Fruit fly (Drosophila melanogaster) whole organism, prepupa: Measurements from ENCODE around the gene pum.

Experiments
- CG10631 ChIP-seq: fragments of 200-800 bp; sonication (Bioruptor generic); optimal IDR thresholded peaks from 2 replicates; lab custom pipeline; 2016; ENCODE audit warnings: missing biosample characterization, missing genetic modification characterization
- CG10669 ChIP-seq: fragments of 200-800 bp; sonication (Bioruptor generic); optimal IDR thresholded peaks from 3 replicates; lab custom pipeline; 2018; ENCODE audit warnings: missing biosample characterization, mild to moderate bottlenecking, missing genetic modification characterization, moderate library complexity
- CG11294 ChIP-seq: fragments of 200-800 bp; sonication (Bioruptor generic); IDR thresholded peaks from 2 replicates; pipeline ENCODE4 v1.3.6; 2022; ENCODE audit warnings: missing biosample characterization, missing genetic modification characterization
- CG11902 ChIP-seq: fragments of 200-800 bp; sonication (Bioruptor generic); optimal IDR thresholded peaks from 3 replicates; lab custom pipeline; 2016; ENCODE audit warnings: missing biosample characterization, missing genetic modification characterization
- CG15336 ChIP-seq: fragments of 200-800 bp; sonication (Bioruptor generic); IDR thresholded peaks from 2 replicates; pipeline ENCODE4 v1.3.6; 2022; ENCODE audit warnings: missing biosample characterization, missing genetic modification characterization
- CG16779 ChIP-seq: fragments of 200-800 bp; sonication (Bioruptor generic); optimal IDR thresholded peaks from 3 replicates; lab custom pipeline; 2017; ENCODE audit warnings: missing biosample characterization, mild to moderate bottlenecking, missing genetic modification characterization
- CG3032 ChIP-seq: fragments of 200-800 bp; optimal IDR thresholded peaks from 2 replicates; lab custom pipeline; 2019; ENCODE audit warnings: missing biosample characterization, mild to moderate bottlenecking, missing genetic modification characterization, moderate library complexity
- CG32006 ChIP-seq: fragments of 200-800 bp; sonication (Bioruptor generic); optimal IDR thresholded peaks from 3 replicates; lab custom pipeline; 2017; ENCODE audit warnings: missing biosample characterization, mild to moderate bottlenecking, missing genetic modification characterization
- CG6276 ChIP-seq: fragments of 200-800 bp; sonication (Bioruptor generic); optimal IDR thresholded peaks from 2 replicates; lab custom pipeline; 2017; ENCODE audit warnings: missing biosample characterization, mild to moderate bottlenecking, missing genetic modification characterization
- CG6792 ChIP-seq: fragments of 200-800 bp; sonication (Bioruptor generic); optimal IDR thresholded peaks from 3 replicates; lab custom pipeline; 2016; ENCODE audit warnings: missing biosample characterization, missing genetic modification characterization
- CG6808 ChIP-seq: fragments of 200-800 bp; sonication (Bioruptor generic); optimal IDR thresholded peaks from 3 replicates; lab custom pipeline; 2017; ENCODE audit warnings: missing biosample characterization, missing genetic modification characterization, mild to moderate bottlenecking, moderate library complexity, missing genetic modification reagents
- CG6854 ChIP-seq: fragments of 200-800 bp; sonication (Bioruptor generic); optimal IDR thresholded peaks from 2 replicates; lab custom pipeline; 2017; ENCODE audit warnings: missing biosample characterization, mild to moderate bottlenecking, missing genetic modification characterization
- CG8119 ChIP-seq: fragments of 200-800 bp; sonication (Bioruptor generic); IDR thresholded peaks from 3 replicates; pipeline ENCODE4 v1.3.6; 2022; ENCODE audit warnings: missing biosample characterization, missing genetic modification characterization
- CG8319 ChIP-seq: fragments of 200-800 bp; sonication (Bioruptor generic); optimal IDR thresholded peaks from 3 replicates; lab custom pipeline; 2016; ENCODE audit warnings: missing biosample characterization, missing genetic modification characterization
- Eip75B ChIP-seq: fragments of 200-800 bp; sonication (Bioruptor generic); optimal IDR thresholded peaks from 3 replicates; lab custom pipeline; 2016; ENCODE audit warnings: missing biosample characterization, missing genetic modification characterization
- Eip93F ChIP-seq: fragments of 200-800 bp; sonication (Bioruptor generic); optimal IDR thresholded peaks from 2 replicates; lab custom pipeline; 2016; ENCODE audit warnings: missing biosample characterization, mild to moderate bottlenecking, missing genetic modification characterization
- Ets21C ChIP-seq: fragments of 200-800 bp; sonication (Bioruptor generic); optimal IDR thresholded peaks from 3 replicates; lab custom pipeline; 2016; ENCODE audit warnings: missing biosample characterization, missing genetic modification characterization
- Ets96B ChIP-seq: fragments of 200-800 bp; optimal IDR thresholded peaks from 2 replicates; lab custom pipeline; 2019; ENCODE audit warnings: missing biosample characterization, mild to moderate bottlenecking, missing genetic modification characterization, moderate library complexity
- Gug ChIP-seq: fragments of 200-800 bp; sonication (Bioruptor generic); IDR thresholded peaks from 2 replicates; pipeline ENCODE4 v1.3.6; 2022; ENCODE audit warnings: missing biosample characterization, missing genetic modification characterization
- Hr38 ChIP-seq: sonication (Bioruptor generic); optimal IDR thresholded peaks from 2 replicates; lab custom pipeline; 2016; ENCODE audit warnings: missing biosample characterization, missing genetic modification characterization
- Hr4 ChIP-seq: fragments of 200-800 bp; sonication (Bioruptor generic); optimal IDR thresholded peaks from 3 replicates; lab custom pipeline; 2016; ENCODE audit warnings: missing biosample characterization, missing genetic modification characterization
- Lpt ChIP-seq: fragments of 200-800 bp; sonication (Bioruptor generic); optimal IDR thresholded peaks from 3 replicates; lab custom pipeline; 2016; ENCODE audit warnings: missing biosample characterization, missing genetic modification characterization
- Met ChIP-seq: fragments of 200-800 bp; sonication (Bioruptor generic); optimal IDR thresholded peaks from 3 replicates; lab custom pipeline; 2016; ENCODE audit warnings: missing biosample characterization, missing genetic modification characterization
- Smox ChIP-seq: fragments of 200-800 bp; sonication (Bioruptor generic); optimal IDR thresholded peaks from 3 replicates; lab custom pipeline; 2016; ENCODE audit warnings: missing biosample characterization, missing genetic modification characterization
- Sox14 ChIP-seq: fragments of 200-800 bp; sonication (Bioruptor generic); optimal IDR thresholded peaks from 3 replicates; lab custom pipeline; 2016; ENCODE audit warnings: missing biosample characterization, missing genetic modification characterization
- achi ChIP-seq: fragments of 200-800 bp; sonication (Bioruptor generic); optimal IDR thresholded peaks from 3 replicates; lab custom pipeline; 2016; ENCODE audit warnings: missing biosample characterization, missing genetic modification characterization
- acj6 ChIP-seq: fragments of 200-800 bp; sonication (Bioruptor generic); optimal IDR thresholded peaks from 3 replicates; lab custom pipeline; 2016; ENCODE audit warnings: missing biosample characterization, missing genetic modification characterization
- cyc ChIP-seq: fragments of 200-800 bp; sonication (Bioruptor generic); optimal IDR thresholded peaks from 3 replicates; lab custom pipeline; 2016; ENCODE audit warnings: missing biosample characterization, missing genetic modification characterization
- dac ChIP-seq: fragments of 200-800 bp; sonication (Bioruptor generic); optimal IDR thresholded peaks from 2 replicates; lab custom pipeline; 2017; ENCODE audit warnings: missing biosample characterization, mild to moderate bottlenecking, missing genetic modification characterization
- dsx ChIP-seq: fragments of 200-800 bp; optimal IDR thresholded peaks from 3 replicates; lab custom pipeline; 2019; ENCODE audit warnings: missing biosample characterization, mild to moderate bottlenecking, missing genetic modification characterization, moderate library complexity; ENCODE audit not compliant: poor library complexity, severe bottlenecking
- eg ChIP-seq: fragments of 200-800 bp; sonication (Bioruptor generic); IDR thresholded peaks from 3 replicates; pipeline ENCODE4 v1.3.6; 2022; ENCODE audit warnings: missing biosample characterization, missing genetic modification characterization
- fd59A ChIP-seq: fragments of 200-800 bp; sonication (Bioruptor generic); optimal IDR thresholded peaks from 2 replicates; lab custom pipeline; 2017; ENCODE audit warnings: missing biosample characterization, mild to moderate bottlenecking, missing genetic modification characterization, missing genetic modification reagents
- fd85E ChIP-seq: fragments of 200-800 bp; sonication (Bioruptor generic); optimal IDR thresholded peaks from 3 replicates; lab custom pipeline; 2016; ENCODE audit warnings: missing biosample characterization, missing genetic modification characterization
- fkh ChIP-seq: fragments of 200-800 bp; sonication (Bioruptor generic); optimal IDR thresholded peaks from 3 replicates; lab custom pipeline; 2017; ENCODE audit warnings: missing biosample characterization, mild to moderate bottlenecking, missing genetic modification characterization, moderate library complexity
- lz ChIP-seq: fragments of 200-800 bp; sonication (Bioruptor generic); optimal IDR thresholded peaks from 3 replicates; lab custom pipeline; 2016; ENCODE audit warnings: missing biosample characterization, missing genetic modification characterization
- net ChIP-seq: fragments of 200-800 bp; sonication (Bioruptor generic); optimal IDR thresholded peaks from 3 replicates; lab custom pipeline; 2016; ENCODE audit warnings: missing biosample characterization, missing genetic modification characterization
- pdm3 ChIP-seq: fragments of 200-800 bp; sonication (Bioruptor generic); optimal IDR thresholded peaks from 3 replicates; lab custom pipeline; 2016; ENCODE audit warnings: missing biosample characterization, missing genetic modification characterization
- spab ChIP-seq: fragments of 200-800 bp; sonication (Bioruptor generic); optimal IDR thresholded peaks from 2 replicates; lab custom pipeline; 2017; ENCODE audit warnings: missing biosample characterization, mild to moderate bottlenecking, missing genetic modification characterization, missing genetic modification reagents
- vri ChIP-seq: fragments of 200-800 bp; sonication (Bioruptor generic); optimal IDR thresholded peaks from 3 replicates; lab custom pipeline; 2016; ENCODE audit warnings: missing biosample characterization, mild to moderate bottlenecking, missing genetic modification characterization

The pum gene

dm6 chr3R:9028690-9029089, 208.8 kb downstream of the pum start:
- TF ChIP-seq achi (GFP tag; lab: Kevin White, UChicago) (no peak), CG8119 (GFP tag; lab: Robert Waterston, UW) (no peak), fkh (GFP tag; lab: Kevin White, UChicago) (peak; percentile 31)

dm6 chr3R:9027082-9027481, 210.4 kb downstream of the pum start:
- TF ChIP-seq net (GFP tag; lab: Kevin White, UChicago) = no peak
- no peak for TF ChIP-seq Lpt (GFP tag; lab: Kevin White, UChicago)
- no peak for TF ChIP-seq CG8319 (GFP tag; lab: Kevin White, UChicago)

dm6 chr3R:9024835-9025510, 212.5 kb downstream of the pum start:
- TF ChIP-seq achi (GFP tag; lab: Kevin White, UChicago) = no peak
- TF ChIP-seq Met = no peak
- no peak for TF ChIP-seq Ets21C (GFP tag; lab: Kevin White, UChicago)
- TF ChIP-seq pdm3 (GFP tag; lab: Kevin White, UChicago) = no peak
- no peak for TF ChIP-seq CG6808 (GFP tag; lab: Kevin White, UChicago)
- no peak for TF ChIP-seq CG6276 (GFP tag; lab: Kevin White, UChicago)
- no peak for TF ChIP-seq Hr4
- TF ChIP-seq CG10669 = no peak
- no peak for TF ChIP-seq CG16779 (tag; lab: Kevin White, UChicago)

- TF ChIP-seq spab (GFP tag; lab: Kevin White, UChicago) = no peak
- TF ChIP-seq lz (GFP tag; lab: Kevin White, UChicago) = no peak
- no peak for TF ChIP-seq fd85E (GFP tag; lab: Kevin White, UChicago)
- no peak for TF ChIP-seq cyc
- no peak for TF ChIP-seq vri (GFP tag; lab: Kevin White, UChicago)
- TF ChIP-seq acj6 = no peak
- TF ChIP-seq Ets21C (GFP tag; lab: Kevin White, UChicago) = no peak
- no peak for TF ChIP-seq CG6792
- no peak for TF ChIP-seq CG8319 (GFP tag; lab: Kevin White, UChicago)
- no peak for TF ChIP-seq Ets96B (tag; lab: Kevin White, UChicago)
- TF ChIP-seq eg = no peak
- TF ChIP-seq achi (GFP tag; lab: Kevin White, UChicago) = no peak
- no peak for TF ChIP-seq Hr38 (GFP tag; lab: Kevin White, UChicago)
- TF ChIP-seq CG3032 = no peak
- no peak for TF ChIP-seq CG6808 (GFP tag; lab: Kevin White, UChicago)
Measured at dm6 chr3R:9023934-9024333, 213.5 kb downstream of the pum start.

dm6 chr3R:9019689-9020138, 217.8 kb downstream of the pum start, which contains the start of gene tgo:
tgo (minus strand) TSS chr3R:9020022.
- TF ChIP-seq CG6808 (GFP tag; lab: Kevin White, UChicago) = no peak
- TF ChIP-seq Eip75B (GFP tag; lab: Kevin White, UChicago) = no peak
- TF ChIP-seq CG3032 = peak; percentile 9
- peak; percentile 40 for TF ChIP-seq CG6854
- no peak for TF ChIP-seq CG11902 (GFP tag; lab: Kevin White, UChicago)
- peak; percentile 87 for TF ChIP-seq fkh (GFP tag; lab: Kevin White, UChicago)
- no peak for TF ChIP-seq CG11294 (GFP tag; lab: Robert Waterston, UW)
- no peak for TF ChIP-seq CG15336 (GFP tag; lab: Robert Waterston, UW)
- no peak for TF ChIP-seq spab (GFP tag; lab: Kevin White, UChicago)

- TF ChIP-seq Ets96B (tag; lab: Kevin White, UChicago) (no peak), Met (no peak), CG8319 (GFP tag; lab: Kevin White, UChicago) (no peak), CG10669 (no peak), fd59A (GFP tag; lab: Kevin White, UChicago) (no peak), Hr38 (GFP tag; lab: Kevin White, UChicago) (no peak), Gug (no peak), CG32006 (GFP tag; lab: Kevin White, UChicago) (no peak), Sox14 (no peak), dsx (GFP tag; lab: Kevin White, UChicago) (no peak), CG6792 (no peak), dac (no peak), CG16779 (tag; lab: Kevin White, UChicago) (no peak), Smox (GFP tag; lab: Kevin White, UChicago) (no peak), vri (GFP tag; lab: Kevin White, UChicago) (no peak), fkh (GFP tag; lab: Kevin White, UChicago) (no peak), Eip93F (GFP tag; lab: Kevin White, UChicago) (no peak), CG10631 (GFP tag; lab: Kevin White, UChicago) (no peak)
Measured at dm6 chr3R:9016869-9017268, 220.6 kb downstream of the pum start.
